Fruit fly (Drosophila melanogaster) whole organism, embryonic: ENCODE measurements around the gene Agpat4.

Experiments
- CG10147 ChIP-seq: fragments of 200-800 bp; sonication (Bioruptor generic); optimal IDR thresholded peaks from 2 replicates; lab custom pipeline; 2019; ENCODE audit warnings: missing biosample characterization, mild to moderate bottlenecking, missing genetic modification characterization, moderate library complexity
- CG10321 ChIP-seq: fragments of 200-800 bp; sonication (Bioruptor generic); IDR thresholded peaks from 2 replicates; pipeline ENCODE4 v1.3.6; 2022; ENCODE audit warnings: missing biosample characterization, missing genetic modification characterization
- CG10462 ChIP-seq: fragments of 200-800 bp; sonication (Bioruptor generic); optimal IDR thresholded peaks from 2 replicates; lab custom pipeline; 2016; ENCODE audit warnings: missing biosample characterization, missing genetic modification characterization
- CG10654 ChIP-seq: fragments of 200-800 bp; sonication (Bioruptor generic); optimal IDR thresholded peaks from 2 replicates; lab custom pipeline; 2016; ENCODE audit warnings: missing biosample characterization, missing genetic modification characterization
- CG12299 ChIP-seq: fragments of 200-800 bp; sonication (Bioruptor generic); optimal IDR thresholded peaks from 2 replicates; lab custom pipeline; 2018; ENCODE audit warnings: missing biosample characterization, mild to moderate bottlenecking, missing genetic modification characterization
- CG12942 ChIP-seq: fragments of 200-800 bp; sonication (Bioruptor generic); optimal IDR thresholded peaks from 3 replicates; lab custom pipeline; 2016; ENCODE audit warnings: missing biosample characterization, missing genetic modification characterization
- CG13775 ChIP-seq: fragments of 200-800 bp; sonication (Bioruptor generic); optimal IDR thresholded peaks from 3 replicates; lab custom pipeline; 2017; ENCODE audit warnings: missing biosample characterization, mild to moderate bottlenecking, missing genetic modification characterization
- CG14965 ChIP-seq: fragments of 200-800 bp; sonication (Bioruptor generic); optimal IDR thresholded peaks from 2 replicates; lab custom pipeline; 2016; ENCODE audit warnings: missing biosample characterization, missing genetic modification characterization, borderline replicate concordance
- CG15479 ChIP-seq: fragments of 200-800 bp; sonication (Bioruptor generic); optimal IDR thresholded peaks from 3 replicates; lab custom pipeline; 2019; ENCODE audit warnings: missing biosample characterization, mild to moderate bottlenecking, missing genetic modification characterization, moderate library complexity
- CG15601 ChIP-seq: fragments of 200-800 bp; sonication (Bioruptor generic); optimal IDR thresholded peaks from 3 replicates; lab custom pipeline; 2019; ENCODE audit warnings: missing biosample characterization, mild to moderate bottlenecking, missing genetic modification characterization, moderate library complexity
- CG16815 ChIP-seq: fragments of 200-800 bp; sonication (Bioruptor generic); optimal IDR thresholded peaks from 3 replicates; lab custom pipeline; 2017; ENCODE audit warnings: missing biosample characterization, mild to moderate bottlenecking, missing genetic modification characterization
- CG1832 ChIP-seq: fragments of 200-800 bp; sonication (Bioruptor generic); optimal IDR thresholded peaks from 2 replicates; lab custom pipeline; 2017; ENCODE audit warnings: missing biosample characterization, mild to moderate bottlenecking, missing genetic modification characterization, inconsistent platforms
- CG2712 ChIP-seq: fragments of 200-800 bp; optimal IDR thresholded peaks from 3 replicates; lab custom pipeline; 2019; ENCODE audit warnings: missing biosample characterization, mild to moderate bottlenecking, missing genetic modification characterization, moderate library complexity
- CG5180 ChIP-seq: fragments of 200-800 bp; sonication (Bioruptor generic); optimal IDR thresholded peaks from 3 replicates; lab custom pipeline; 2017; ENCODE audit warnings: missing biosample characterization, missing genetic modification characterization, mild to moderate bottlenecking, moderate library complexity, missing genetic modification reagents
- CG6175 ChIP-seq: fragments of 200-800 bp; sonication (Bioruptor generic); IDR thresholded peaks from 3 replicates; pipeline ENCODE4 v1.3.6; 2022; ENCODE audit warnings: missing biosample characterization, missing genetic modification characterization
- CoRest ChIP-seq: fragments of 200-800 bp; sonication (Bioruptor generic); optimal IDR thresholded peaks from 3 replicates; lab custom pipeline; 2018; ENCODE audit warnings: missing biosample characterization, mild to moderate bottlenecking, missing genetic modification characterization, moderate library complexity
- Dref ChIP-seq: fragments of 200-800 bp; sonication (Bioruptor generic); IDR thresholded peaks from 2 replicates; pipeline ENCODE4 v1.3.6; 2022; ENCODE audit warnings: missing biosample characterization, missing genetic modification characterization
- H2.0 ChIP-seq: fragments of 200-800 bp; sonication (Bioruptor generic); IDR thresholded peaks from 2 replicates; pipeline ENCODE4 v1.3.6; 2022; ENCODE audit warnings: missing biosample characterization, missing genetic modification characterization
- HHEX ChIP-seq: fragments of 200-800 bp; sonication (Bioruptor generic); optimal IDR thresholded peaks from 3 replicates; lab custom pipeline; 2017; ENCODE audit warnings: missing biosample characterization, mild to moderate bottlenecking, missing genetic modification characterization, missing genetic modification reagents
- Hr39 ChIP-seq: fragments of >200 bp; optimal IDR thresholded peaks from 2 replicates; lab custom pipeline; 2017
- Hsf ChIP-seq: fragments of 200-800 bp; sonication (Bioruptor generic); optimal IDR thresholded peaks from 3 replicates; lab custom pipeline; 2016; ENCODE audit warnings: missing biosample characterization, missing genetic modification characterization
- Mad ChIP-seq: fragments of 200-800 bp; sonication (Bioruptor generic); optimal IDR thresholded peaks from 2 replicates; lab custom pipeline; 2016; ENCODE audit warnings: missing biosample characterization, missing genetic modification characterization
- Med ChIP-seq: fragments of 200-800 bp; sonication (Bioruptor generic); peaks from one replicate; lab custom pipeline; 2016; ENCODE audit warnings: missing biosample characterization, missing genetic modification characterization, mild to moderate bottlenecking, inconsistent platforms, moderate library complexity
- PHDP ChIP-seq: fragments of 200-800 bp; sonication (Bioruptor generic); optimal IDR thresholded peaks from 3 replicates; lab custom pipeline; 2018; ENCODE audit warnings: missing biosample characterization, mild to moderate bottlenecking, missing genetic modification characterization, moderate library complexity
- Sry-β ChIP-seq: fragments of 200-800 bp; sonication (Bioruptor generic); optimal IDR thresholded peaks from 2 replicates; lab custom pipeline; 2018; ENCODE audit warnings: missing biosample characterization, mild to moderate bottlenecking, missing genetic modification characterization, moderate library complexity
- Ssrp ChIP-seq: fragments of 200-800 bp; sonication (Bioruptor generic); optimal IDR thresholded peaks from 2 replicates; lab custom pipeline; 2018; ENCODE audit warnings: missing biosample characterization, mild to moderate bottlenecking, missing genetic modification characterization, moderate library complexity
- ac ChIP-seq: fragments of 200-800 bp; sonication (Bioruptor generic); optimal IDR thresholded peaks from 3 replicates; lab custom pipeline; 2017; ENCODE audit warnings: missing biosample characterization, mild to moderate bottlenecking, missing genetic modification characterization
- ara ChIP-seq: fragments of 200-800 bp; sonication (Bioruptor generic); IDR thresholded peaks from 2 replicates; pipeline ENCODE4 v1.3.6; 2022; ENCODE audit warnings: missing biosample characterization, missing genetic modification characterization
- bab2 ChIP-seq: fragments of 200-800 bp; sonication (Bioruptor generic); optimal IDR thresholded peaks from 2 replicates; lab custom pipeline; 2016; ENCODE audit warnings: missing biosample characterization, missing genetic modification characterization
- bcd ChIP-seq: fragments of 200-800 bp; sonication (Bioruptor generic); optimal IDR thresholded peaks from 2 replicates; lab custom pipeline; 2017; ENCODE audit warnings: missing biosample characterization, mild to moderate bottlenecking, missing genetic modification characterization
- br ChIP-seq: fragments of >200 bp; optimal IDR thresholded peaks from 2 replicates; lab custom pipeline; 2017
- cas ChIP-seq: fragments of 200-800 bp; sonication (Bioruptor generic); IDR thresholded peaks from 2 replicates; pipeline ENCODE4 v1.3.6; 2022; ENCODE audit warnings: missing biosample characterization, missing genetic modification characterization
- chif ChIP-seq, 2 experiments: fragments of 200-800 bp; sonication (Bioruptor generic); optimal IDR thresholded peaks; 3 replicates each; lab custom pipeline; 2016; ENCODE audit warnings: missing biosample characterization in 2 of 2, missing genetic modification characterization in 2 of 2
- chn ChIP-seq: fragments of 200-800 bp; sonication (Bioruptor generic); optimal IDR thresholded peaks from 2 replicates; lab custom pipeline; 2016; ENCODE audit warnings: missing biosample characterization, missing genetic modification characterization
- crol ChIP-seq: fragments of 200-800 bp; sonication (Bioruptor generic); IDR thresholded peaks from 2 replicates; pipeline ENCODE4 v1.3.6; 2022; ENCODE audit warnings: missing biosample characterization, missing genetic modification characterization
- cwo ChIP-seq: fragments of 200-800 bp; sonication (Bioruptor generic); optimal IDR thresholded peaks from 3 replicates; lab custom pipeline; 2017; ENCODE audit warnings: missing biosample characterization, missing genetic modification characterization, mild to moderate bottlenecking, moderate library complexity, missing genetic modification reagents
- dmrt11E ChIP-seq: fragments of 200-800 bp; sonication (Bioruptor generic); optimal IDR thresholded peaks from 3 replicates; lab custom pipeline; 2018; ENCODE audit warnings: missing biosample characterization, mild to moderate bottlenecking, missing genetic modification characterization, moderate library complexity
- eyg ChIP-seq: fragments of 200-800 bp; sonication (Bioruptor generic); optimal IDR thresholded peaks from 3 replicates; lab custom pipeline; 2016; ENCODE audit warnings: missing biosample characterization, missing genetic modification characterization
- gcm ChIP-seq: fragments of 200-800 bp; sonication (Bioruptor generic); optimal IDR thresholded peaks from 2 replicates; lab custom pipeline; 2019; ENCODE audit warnings: missing biosample characterization, mild to moderate bottlenecking, missing genetic modification characterization, moderate library complexity
- gem ChIP-seq: fragments of 200-800 bp; sonication (Bioruptor generic); optimal IDR thresholded peaks from 2 replicates; lab custom pipeline; 2019; ENCODE audit warnings: missing biosample characterization, mild to moderate bottlenecking, missing genetic modification characterization, moderate library complexity
- gfzf ChIP-seq: fragments of 200-800 bp; sonication (Bioruptor generic); optimal IDR thresholded peaks from 2 replicates; lab custom pipeline; 2016; ENCODE audit warnings: missing biosample characterization, mild to moderate bottlenecking, missing genetic modification characterization, moderate library complexity
- gro ChIP-seq: fragments of 200-800 bp; sonication (Bioruptor generic); optimal IDR thresholded peaks from 2 replicates; lab custom pipeline; 2016; ENCODE audit warnings: missing biosample characterization, missing genetic modification characterization
- ind ChIP-seq: fragments of 200-800 bp; sonication (Bioruptor generic); optimal IDR thresholded peaks from 3 replicates; lab custom pipeline; 2016; ENCODE audit warnings: missing biosample characterization, missing genetic modification characterization
- kay ChIP-seq: fragments of 200-800 bp; sonication (Bioruptor generic); optimal IDR thresholded peaks from 2 replicates; lab custom pipeline; 2016; ENCODE audit warnings: missing biosample characterization, missing genetic modification characterization
- ken ChIP-seq: fragments of 200-800 bp; sonication (Bioruptor generic); IDR thresholded peaks from 3 replicates; pipeline ENCODE4 v1.3.6; 2022; ENCODE audit warnings: missing biosample characterization, missing genetic modification characterization
- lola ChIP-seq, 3 experiments: fragments of >200 bp in 2 of 3; fragments of 200-800 bp in 1 of 3; sonication (Bioruptor generic) in 1 of 3; optimal IDR thresholded peaks; 2 replicates each; lab custom pipeline; 2017 to 2019; ENCODE audit warnings: missing biosample characterization in 3 of 3, missing genetic modification characterization in 3 of 3, mild to moderate bottlenecking in 1 of 3, moderate library complexity in 1 of 3
- odd ChIP-seq: fragments of 200-800 bp; sonication (Bioruptor generic); optimal IDR thresholded peaks from 2 replicates; lab custom pipeline; 2017; ENCODE audit warnings: missing biosample characterization, mild to moderate bottlenecking, missing genetic modification characterization
- pho ChIP-seq: fragments of 200-800 bp; sonication (Bioruptor generic); optimal IDR thresholded peaks from 2 replicates; lab custom pipeline; 2016; ENCODE audit warnings: missing biosample characterization, missing genetic modification characterization
- seq ChIP-seq: fragments of 200-800 bp; sonication (Bioruptor generic); IDR thresholded peaks from 2 replicates; pipeline ENCODE4 v1.3.6; 2022; ENCODE audit warnings: missing biosample characterization, missing genetic modification characterization
- sna ChIP-seq: fragments of 200-800 bp; sonication (Bioruptor generic); IDR thresholded peaks from 2 replicates; pipeline ENCODE4 v1.3.6; 2022; ENCODE audit warnings: missing biosample characterization, missing genetic modification characterization; ENCODE audit not compliant: partially characterized antibody
- wdn ChIP-seq: fragments of 200-800 bp; sonication (Bioruptor generic); IDR thresholded peaks from 2 replicates; pipeline ENCODE4 v1.3.6; 2022; ENCODE audit warnings: missing biosample characterization, missing genetic modification characterization

Agpat4 gene

DNA sequence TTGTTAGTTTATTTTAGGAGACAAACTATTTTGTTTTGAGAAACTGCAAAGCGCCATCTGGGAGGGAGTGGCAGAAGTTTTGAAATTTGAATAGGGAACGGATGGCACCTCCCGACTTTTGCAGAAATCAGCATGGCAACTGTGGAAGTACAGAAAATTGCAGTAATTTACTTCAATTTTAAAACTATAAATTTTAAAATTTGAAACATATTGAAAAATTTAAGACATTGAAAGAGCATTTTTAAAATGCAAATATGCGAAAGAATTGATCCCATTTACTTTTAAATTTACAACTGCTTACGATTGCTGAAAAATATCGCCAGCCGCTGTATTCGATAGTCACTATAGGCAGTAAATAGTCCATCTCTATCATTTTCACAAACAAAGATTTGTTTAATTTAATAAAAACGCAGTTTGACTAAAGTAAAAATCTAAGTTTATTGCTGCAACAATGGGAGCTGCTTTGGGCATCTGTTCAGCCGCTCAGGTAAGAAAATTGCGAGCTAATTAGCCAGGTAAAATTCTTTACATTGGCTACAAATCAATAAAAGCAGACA lies 31.1 kb upstream of the Agpat4 start, which contains the start of gene Serinc (continued):
- TF ChIP-seq cas (GFP tag; lab: Robert Waterston, UW) = no peak
- no peak for TF ChIP-seq CG1832 (GFP tag; lab: Kevin White, UChicago)
- peak; percentile 44; the same call in 1 of the 2 replicates for TF ChIP-seq ara
- TF ChIP-seq pho = peak; percentile 45
- TF ChIP-seq seq (GFP tag; lab: Robert Waterston, UW) = no peak; the same call in 1 of the 2 replicates
- no peak for TF ChIP-seq br (lab: Kevin White, UChicago)
- TF ChIP-seq ac (GFP tag; lab: Kevin White, UChicago) = no peak
- TF ChIP-seq gcm (GFP tag; lab: Kevin White, UChicago) = peak; percentile 0
- no peak for TF ChIP-seq H2.0 (GFP tag; lab: Robert Waterston, UW)
- TF ChIP-seq eyg (GFP tag; lab: Kevin White, UChicago) = no peak
- TF ChIP-seq Hsf = peak; percentile 69
- TF ChIP-seq wdn = no peak
- TF ChIP-seq CG12299 = peak; percentile 36
- TF ChIP-seq gfzf = no peak
- no peak for TF ChIP-seq CG6175
- no peak for TF ChIP-seq Hr39 (lab: Kevin White, UChicago)
- TF ChIP-seq Ssrp (tag; lab: Kevin White, UChicago) = peak; percentile 27
- peak; percentile 74 for TF ChIP-seq CG15601 (tag; lab: Kevin White, UChicago)
- peak; percentile 66 for TF ChIP-seq CG13775 (GFP tag; lab: Kevin White, UChicago)
- peak; percentile 40 for TF ChIP-seq PHDP
- TF ChIP-seq Dref = peak; percentile 52
- no peak for TF ChIP-seq CG5180
- peak; percentile 74 for TF ChIP-seq gro (GFP tag; lab: Kevin White, UChicago)
- TF ChIP-seq crol (GFP tag; lab: Robert Waterston, UW) = no peak
- peak; percentile 74 for TF ChIP-seq CoRest (tag; lab: Kevin White, UChicago)
- peak; percentile 58 for TF ChIP-seq chn
- TF ChIP-seq CG2712 = peak; percentile 64
- TF ChIP-seq CG14965 (GFP tag; lab: Kevin White, UChicago) = peak; percentile 99
- TF ChIP-seq bab2 (GFP tag; lab: Kevin White, UChicago) = peak; percentile 44
- peak; percentile 57 for TF ChIP-seq CG10147 (GFP tag; lab: Kevin White, UChicago)
- no peak for TF ChIP-seq Sry-β (GFP tag; lab: Kevin White, UChicago)
- peak; percentile 62 for TF ChIP-seq Mad
- peak; percentile 48 for TF ChIP-seq HHEX (GFP tag; lab: Kevin White, UChicago)
- TF ChIP-seq chif (GFP tag; optimal IDR thresholded peaks at IDR 0.05; lab: Kevin White, UChicago) = peak; percentile 12 to 41
- TF ChIP-seq sna (GFP tag; lab: Robert Waterston, UW) = peak; percentile 98
- TF ChIP-seq CG10462 (GFP tag; lab: Kevin White, UChicago) = no peak
- TF ChIP-seq ind (GFP tag; lab: Kevin White, UChicago) = peak; percentile 59
- TF ChIP-seq ken (GFP tag; lab: Robert Waterston, UW) = no peak
- no peak for TF ChIP-seq CG10321 (GFP tag; lab: Robert Waterston, UW)
- no peak for TF ChIP-seq gem (tag; lab: Kevin White, UChicago)
- TF ChIP-seq CG15479 (GFP tag; lab: Kevin White, UChicago) = no peak
- TF ChIP-seq kay = no peak
- peak; percentile 93 for TF ChIP-seq Med
- TF ChIP-seq CG12942 (GFP tag; lab: Kevin White, UChicago) = peak; percentile 28
- no peak for TF ChIP-seq odd (GFP tag; lab: Kevin White, UChicago)
- TF ChIP-seq CG10654 (GFP tag; lab: Kevin White, UChicago) = peak; percentile 45
- TF ChIP-seq bcd (GFP tag; lab: Kevin White, UChicago) = peak; percentile 65
- peak; percentile 40 for TF ChIP-seq dmrt11E
- no peak for TF ChIP-seq cwo (GFP tag; lab: Kevin White, UChicago)
- TF ChIP-seq CG16815 (GFP tag; lab: Kevin White, UChicago) = peak; percentile 26
- peak in 1 of 3 experiments; percentile 44 for TF ChIP-seq lola (GFP tag; optimal IDR thresholded peaks at IDR 0.05; lab: Kevin White, UChicago)
